Fruit fly (Drosophila melanogaster): ENCODE measurements around the gene CG13622.
A peak's percentile ranks its signal among the peaks of the same experiment; 100 is the strongest.

dm6 chr3R:24562323-24563025, 39.0 kb upstream of the CG13622 start:
- TF ChIP-seq CG3032 (tag; optimal IDR thresholded peaks at IDR 0.05): no peak
- TF ChIP-seq CG6808 (GFP tag; optimal IDR thresholded peaks at IDR 0.05): peak; percentile 17
- no peak for TF ChIP-seq Sox14 (GFP tag; optimal IDR thresholded peaks at IDR 0.05)
- no peak for TF ChIP-seq CG11902 (GFP tag; optimal IDR thresholded peaks at IDR 0.05)
- no peak for TF ChIP-seq CG9139 (GFP tag; optimal IDR thresholded peaks at IDR 0.05)
- TF ChIP-seq CG7368 (GFP tag; optimal IDR thresholded peaks at IDR 0.05): no peak
- peak; percentile 3 for TF ChIP-seq dsx (GFP tag; optimal IDR thresholded peaks at IDR 0.05; ENCODE audit: poor library complexity, severe bottlenecking)
- TF ChIP-seq CG34406 (GFP tag; optimal IDR thresholded peaks at IDR 0.05): no peak
- TF ChIP-seq fd85E (GFP tag; optimal IDR thresholded peaks at IDR 0.05): no peak
- TF ChIP-seq Lpt (GFP tag; optimal IDR thresholded peaks at IDR 0.05): no peak
- no peak for TF ChIP-seq svp (GFP tag)
- no peak for TF ChIP-seq fkh (GFP tag; optimal IDR thresholded peaks at IDR 0.05)
